Worm (Caenorhabditis elegans) whole organism, early embryonic: ENCODE results near the gene srw-103.

ENCODE experiments used
- B0310.2 ChIP-seq: sonication (generic microtip); optimal IDR thresholded peaks from 2 replicates; lab custom pipeline; 2016; ENCODE audit warnings: mild to moderate bottlenecking, missing genetic modification characterization, missing compliant biosample characterization
- F13C5.2 ChIP-seq: sonication (generic microtip); optimal IDR thresholded peaks from 2 replicates; lab custom pipeline; 2017; ENCODE audit warnings: mild to moderate bottlenecking, missing genetic modification characterization, inconsistent platforms, missing compliant biosample characterization
- ama-1 ChIP-seq: fragments of 150-350 bp; optimal IDR thresholded peaks from 2 replicates; lab custom pipeline; 2014
- flt-1 ChIP-seq: fragments of 200-800 bp; sonication (Bioruptor generic); IDR thresholded peaks from 2 replicates; pipeline ENCODE4 v1.3.6; 2022; ENCODE audit warnings: missing genetic modification characterization, missing compliant biosample characterization
- hmbx-1 ChIP-seq: sonication (generic microtip); optimal IDR thresholded peaks from 2 replicates; lab custom pipeline; 2016; ENCODE audit warnings: mild to moderate bottlenecking, missing genetic modification characterization, missing compliant biosample characterization
- tra-4 ChIP-seq: sonication (generic microtip); optimal IDR thresholded peaks from 2 replicates; lab custom pipeline; 2017; ENCODE audit warnings: missing genetic modification characterization, missing compliant biosample characterization

DNA sequence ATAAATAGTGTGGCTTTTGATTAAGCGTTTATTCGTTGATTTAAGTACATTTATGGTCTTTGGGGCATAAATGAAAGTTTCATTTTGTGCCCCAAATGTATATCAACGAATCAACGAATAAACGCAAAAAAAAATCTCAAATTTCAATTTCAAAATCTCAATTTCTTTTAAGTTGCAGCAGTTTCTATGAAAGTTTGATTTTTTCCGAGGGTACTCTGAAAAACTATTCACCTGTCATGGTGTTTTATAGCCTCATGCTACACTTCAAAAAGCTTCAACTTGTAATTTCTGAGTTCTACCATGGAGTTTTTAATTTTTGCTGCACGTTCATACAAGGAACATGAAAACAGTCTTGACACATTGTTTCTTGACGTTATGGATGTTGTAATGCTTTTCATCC is 35.5 kb downstream of the srw-103 start, which contains the start of gene ZK697.1:
- TF ChIP-seq ama-1 (lab: Kevin White, UChicago) = no peak
- no peak for TF ChIP-seq B0310.2 (tag; lab: Kevin White, UChicago)
- TF ChIP-seq flt-1 = no peak
- TF ChIP-seq tra-4 = no peak
- TF ChIP-seq hmbx-1 (tag; lab: Kevin White, UChicago) = no peak
- TF ChIP-seq F13C5.2 (tag; lab: Kevin White, UChicago) = no peak
